Fruit fly (Drosophila melanogaster): ENCODE results near the gene CG11986.

CG11986 gene

DNA sequence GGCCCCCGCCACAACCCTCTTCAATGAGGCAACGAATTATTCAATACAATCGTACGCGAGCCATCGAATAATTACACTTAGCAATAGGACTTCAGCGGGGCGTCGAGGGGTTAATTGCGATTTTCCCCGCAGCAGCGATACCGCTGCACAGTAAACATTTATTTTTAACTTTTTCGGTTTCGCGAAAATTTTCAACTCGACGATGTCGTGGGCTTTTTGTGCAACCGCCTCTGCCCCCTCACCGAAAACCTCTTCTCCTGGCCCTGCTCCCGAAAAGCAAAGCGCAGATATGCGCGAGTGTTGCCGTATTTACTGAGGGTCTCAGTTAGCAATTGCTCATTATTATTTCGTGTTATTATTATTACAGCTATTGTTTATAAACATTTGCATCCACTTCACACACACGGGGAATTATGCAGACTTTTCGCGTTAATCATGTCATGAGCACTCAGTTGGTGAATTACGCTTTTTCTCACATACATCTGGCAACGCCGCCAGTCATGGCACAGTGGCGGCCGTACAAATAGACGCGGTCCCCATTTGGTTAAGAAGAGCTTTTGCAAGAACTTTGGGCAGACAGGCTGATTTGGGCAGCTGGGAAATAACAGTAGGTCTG, 1.4 kb upstream of the CG11986 start (continued):
- TF ChIP-seq OdsH (GFP tag; optimal IDR thresholded peaks at IDR 0.05) (no peak), Sox14 (GFP tag; optimal IDR thresholded peaks at IDR 0.05) (peak; percentile 65), achi (GFP tag; optimal IDR thresholded peaks at IDR 0.05) (no peak)

DNA sequence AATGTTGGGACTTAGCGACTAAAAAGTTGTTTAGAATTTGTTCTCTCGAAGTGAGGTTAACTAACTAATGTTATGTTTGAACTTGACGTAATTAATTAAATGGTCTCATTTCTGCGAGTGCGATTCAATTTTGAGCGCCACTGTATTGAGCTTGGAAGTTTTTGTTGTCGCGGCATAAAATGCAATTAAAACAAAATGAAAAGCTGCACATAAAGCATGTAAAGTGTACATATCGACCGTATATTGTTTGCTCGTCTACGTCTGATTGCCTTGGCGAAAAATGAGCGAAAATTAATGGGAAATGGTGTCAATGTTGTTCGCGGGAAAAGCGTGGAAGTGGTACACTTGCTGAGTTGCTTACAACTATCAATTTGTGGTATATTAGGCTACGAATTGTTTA, 1.6 kb downstream of the CG11986 start:
- no peak for TF ChIP-seq cyc (GFP tag; optimal IDR thresholded peaks at IDR 0.05)
- no peak for TF ChIP-seq CG8119 (GFP tag; IDR thresholded peaks at IDR 0.05)
- TF ChIP-seq CG16779 (tag; optimal IDR thresholded peaks at IDR 0.05) = no peak

DNA sequence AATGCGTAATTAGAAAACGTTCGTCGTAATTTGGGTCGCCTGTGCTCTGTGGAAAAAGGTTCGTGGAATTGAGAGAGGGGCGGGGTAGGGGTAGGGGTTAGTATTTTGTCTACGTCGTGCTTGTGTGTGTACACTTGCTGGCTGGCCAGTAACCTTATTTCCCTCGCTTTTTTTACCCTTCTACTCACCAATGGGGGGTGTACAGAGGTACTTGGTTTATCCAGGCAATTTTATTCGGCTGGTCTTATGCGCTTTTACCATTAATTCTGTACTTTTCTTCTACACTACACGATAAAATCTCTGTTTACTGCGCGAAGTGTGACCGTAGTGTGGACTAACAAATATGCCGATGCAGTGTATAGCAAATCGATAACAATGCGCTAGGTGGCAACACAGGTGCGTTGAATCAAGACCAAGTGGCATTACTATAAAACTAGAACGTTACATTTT, 4.5 kb downstream of the CG11986 start, which contains the start of gene tgo:
Gene tgo, minus strand, starts transcription at position 334 of the 450 bp plus-strand sequence.
- TF ChIP-seq vri (GFP tag; optimal IDR thresholded peaks at IDR 0.05) = no peak
- peak; percentile 40 for TF ChIP-seq CG6854 (GFP tag; optimal IDR thresholded peaks at IDR 0.05)
- TF ChIP-seq Eip93F (GFP tag; optimal IDR thresholded peaks at IDR 0.05) = no peak
- TF ChIP-seq fkh (GFP tag; optimal IDR thresholded peaks at IDR 0.05) = peak; percentile 87
- TF ChIP-seq CG3032 (tag; optimal IDR thresholded peaks at IDR 0.05) = peak; percentile 9
- TF ChIP-seq Eip75B (GFP tag; optimal IDR thresholded peaks at IDR 0.05) = no peak
- TF ChIP-seq acj6 (GFP tag; optimal IDR thresholded peaks at IDR 0.05) = no peak
- TF ChIP-seq CG4318 (GFP tag; optimal IDR thresholded peaks at IDR 0.05) = no peak
- TF ChIP-seq eg (GFP tag; IDR thresholded peaks at IDR 0.05) = no peak
- TF ChIP-seq CG34406 (GFP tag; optimal IDR thresholded peaks at IDR 0.05) = no peak

DNA sequence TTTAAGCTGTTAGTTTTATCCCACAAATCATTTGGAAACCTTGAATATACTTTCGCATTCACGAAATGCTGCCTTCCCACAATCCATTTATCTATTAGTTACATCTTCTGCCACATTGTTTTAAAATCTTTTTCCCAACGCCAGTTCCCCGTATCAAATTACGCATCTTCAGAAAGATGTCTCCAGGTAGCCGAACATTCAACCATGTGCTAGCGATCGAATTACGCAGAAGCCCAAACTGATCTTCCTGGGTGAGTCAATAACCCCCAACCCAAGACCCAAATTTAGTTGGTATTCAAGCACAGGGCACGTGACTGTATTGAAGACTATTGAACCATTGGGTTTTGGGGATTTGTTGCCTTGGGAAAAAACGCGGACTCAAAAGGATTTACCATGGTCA, 8.7 kb downstream of the CG11986 start:
- TF ChIP-seq OdsH (GFP tag; optimal IDR thresholded peaks at IDR 0.05) = no peak
- TF ChIP-seq dsx (GFP tag; optimal IDR thresholded peaks at IDR 0.05; ENCODE audit: poor library complexity, severe bottlenecking) = no peak
- no peak for TF ChIP-seq Hr4 (GFP tag; optimal IDR thresholded peaks at IDR 0.05)
- no peak for TF ChIP-seq CG6276 (GFP tag; optimal IDR thresholded peaks at IDR 0.05)

DNA sequence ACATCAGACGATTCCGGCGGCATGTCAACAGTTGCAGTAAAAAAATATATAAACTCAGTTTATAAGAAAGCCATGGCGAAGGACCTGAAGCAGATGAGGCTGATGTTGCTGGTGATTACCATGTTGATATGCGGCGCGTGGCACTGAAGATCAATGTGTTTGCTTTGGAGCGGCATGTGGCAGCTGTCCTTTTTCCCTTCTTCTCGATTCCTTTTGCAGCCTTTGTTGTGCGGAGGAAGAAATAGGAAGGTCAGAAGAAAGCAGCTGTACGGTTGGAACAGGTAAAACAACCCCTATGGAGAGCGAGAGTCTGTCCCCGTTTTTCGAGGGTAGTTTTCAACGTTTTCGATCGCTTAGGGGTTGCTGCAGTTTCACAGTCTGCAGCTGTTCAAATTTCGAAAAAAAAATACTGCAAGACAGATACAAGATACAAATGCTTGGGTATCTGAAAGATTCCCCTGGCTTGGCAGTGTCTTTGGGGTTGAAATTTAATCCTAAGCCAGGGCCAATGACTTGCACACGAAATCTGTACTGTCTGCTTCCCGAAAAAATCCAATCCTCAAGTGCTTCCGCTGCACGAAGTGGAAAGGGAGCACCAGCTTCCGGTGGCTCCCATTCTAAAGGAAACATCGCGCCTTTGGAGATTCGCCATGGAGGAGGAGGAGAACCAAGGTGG, 9.7 kb downstream of the CG11986 start:
- TF ChIP-seq CG11294 (GFP tag; IDR thresholded peaks at IDR 0.05) = no peak
- no peak for TF ChIP-seq ss (GFP tag; optimal IDR thresholded peaks at IDR 0.05)
- TF ChIP-seq net (GFP tag; optimal IDR thresholded peaks at IDR 0.05) = no peak
- no peak for TF ChIP-seq Eip75B (GFP tag; optimal IDR thresholded peaks at IDR 0.05)
- TF ChIP-seq Lpt (GFP tag; optimal IDR thresholded peaks at IDR 0.05) = no peak
- no peak for TF ChIP-seq CG6163 (GFP tag; IDR thresholded peaks at IDR 0.05)
- no peak for TF ChIP-seq Sox15 (GFP tag; optimal IDR thresholded peaks at IDR 0.05)
- no peak for TF ChIP-seq CG10669 (GFP tag; optimal IDR thresholded peaks at IDR 0.05)
- no peak for TF ChIP-seq vri (GFP tag; optimal IDR thresholded peaks at IDR 0.05)
- no peak for TF ChIP-seq spab (GFP tag; optimal IDR thresholded peaks at IDR 0.05)
- no peak for TF ChIP-seq Blimp-1 (GFP tag; optimal IDR thresholded peaks at IDR 0.05)
- TF ChIP-seq Gug (GFP tag; IDR thresholded peaks at IDR 0.05) = no peak
- TF ChIP-seq CG8319 (GFP tag; optimal IDR thresholded peaks at IDR 0.05) = no peak
- TF ChIP-seq CG11902 (GFP tag; optimal IDR thresholded peaks at IDR 0.05) = no peak
- no peak for TF ChIP-seq cyc (GFP tag; optimal IDR thresholded peaks at IDR 0.05)
- TF ChIP-seq CG7368 (GFP tag; optimal IDR thresholded peaks at IDR 0.05) = no peak
- no peak for TF ChIP-seq CG10631 (GFP tag; optimal IDR thresholded peaks at IDR 0.05)
- no peak for TF ChIP-seq CG3919 (GFP tag; optimal IDR thresholded peaks at IDR 0.05)
- no peak for TF ChIP-seq CG1621 (tag; optimal IDR thresholded peaks at IDR 0.05)
- TF ChIP-seq CG6276 (GFP tag; optimal IDR thresholded peaks at IDR 0.05) = no peak

Measured in whole organism, prepupa.